Worm (Caenorhabditis elegans) whole organism, mixed stage, embryonic: ENCODE data around the gene W03C9.1.

Experiments
- M03D4.4 ChIP-seq: sonication (generic microtip); optimal IDR thresholded peaks from 2 replicates; lab custom pipeline; 2017; ENCODE audit warnings: mild to moderate bottlenecking, missing genetic modification characterization, missing compliant biosample characterization
- bed-3 ChIP-seq: fragments of 200-800 bp; sonication (Bioruptor generic); optimal IDR thresholded peaks from 3 replicates; lab custom pipeline; 2018; ENCODE audit warnings: mild to moderate bottlenecking, missing genetic modification characterization, moderate library complexity, missing compliant biosample characterization
- blmp-1 ChIP-seq: fragments of 150-350 bp; optimal IDR thresholded peaks from 2 replicates; lab custom pipeline; 2014; ENCODE audit warnings: missing biosample characterization, missing genetic modification characterization
- ceh-39 ChIP-seq: fragments of 150-350 bp; optimal IDR thresholded peaks from 2 replicates; lab custom pipeline; 2014; ENCODE audit warnings: missing biosample characterization, missing genetic modification characterization
- ceh-43 ChIP-seq: fragments of 200-800 bp; sonication (Bioruptor generic); optimal IDR thresholded peaks from 2 replicates; lab custom pipeline; 2018; ENCODE audit warnings: mild to moderate bottlenecking, missing genetic modification characterization, moderate library complexity, missing compliant biosample characterization
- ceh-83 ChIP-seq: fragments of 200-800 bp; sonication (Bioruptor generic); optimal IDR thresholded peaks from 2 replicates; lab custom pipeline; 2018; ENCODE audit warnings: mild to moderate bottlenecking, missing genetic modification characterization, missing compliant biosample characterization
- ces-1 ChIP-seq: fragments of 150-350 bp; optimal IDR thresholded peaks from 2 replicates; lab custom pipeline; 2014; ENCODE audit warnings: missing biosample characterization, missing genetic modification reagents, missing genetic modification characterization
- cnd-1 ChIP-seq: fragments of 200-800 bp; sonication (Bioruptor generic); optimal IDR thresholded peaks from 2 replicates; lab custom pipeline; 2018; ENCODE audit warnings: mild to moderate bottlenecking, missing genetic modification characterization, missing compliant biosample characterization
- elt-3 ChIP-seq: fragments of 150-350 bp; optimal IDR thresholded peaks from 2 replicates; lab custom pipeline; 2014; ENCODE audit warnings: missing biosample characterization, missing genetic modification characterization
- flh-1 ChIP-seq: fragments of 200-800 bp; sonication (Bioruptor generic); optimal IDR thresholded peaks from 2 replicates; lab custom pipeline; 2018; ENCODE audit warnings: mild to moderate bottlenecking, missing genetic modification characterization, moderate library complexity, missing compliant biosample characterization
- ham-2 ChIP-seq: fragments of 200-800 bp; sonication (Bioruptor generic); optimal IDR thresholded peaks from 2 replicates; lab custom pipeline; 2018; ENCODE audit warnings: mild to moderate bottlenecking, missing genetic modification characterization, missing compliant biosample characterization
- lin-13 ChIP-seq: fragments of 150-350 bp; optimal IDR thresholded peaks from 2 replicates; lab custom pipeline; 2014; ENCODE audit warnings: missing biosample characterization, missing genetic modification characterization
- lin-32 ChIP-seq: fragments of 200-800 bp; sonication (Bioruptor generic); optimal IDR thresholded peaks from 2 replicates; lab custom pipeline; 2018; ENCODE audit warnings: mild to moderate bottlenecking, missing genetic modification characterization, missing compliant biosample characterization
- lsy-2 ChIP-seq: fragments of 150-350 bp; optimal IDR thresholded peaks from 2 replicates; lab custom pipeline; 2014; ENCODE audit warnings: missing biosample characterization, missing genetic modification characterization
- mep-1 ChIP-seq: fragments of 150-350 bp; optimal IDR thresholded peaks from 2 replicates; lab custom pipeline; 2017; ENCODE audit warnings: missing biosample characterization, missing genetic modification reagents, missing genetic modification characterization, inconsistent platforms
- mls-2 ChIP-seq: sonication (generic microtip); optimal IDR thresholded peaks from 2 replicates; lab custom pipeline; 2016; ENCODE audit warnings: mild to moderate bottlenecking, missing genetic modification characterization, moderate library complexity, missing compliant biosample characterization
- nhr-12 ChIP-seq: fragments of 150-350 bp; optimal IDR thresholded peaks from 2 replicates; lab custom pipeline; 2014; ENCODE audit warnings: missing biosample characterization, missing genetic modification characterization
- nhr-2 ChIP-seq: fragments of 150-350 bp; optimal IDR thresholded peaks from 2 replicates; lab custom pipeline; 2014; ENCODE audit warnings: missing biosample characterization, missing genetic modification characterization
- nhr-237 ChIP-seq: fragments of 150-350 bp; optimal IDR thresholded peaks from 2 replicates; lab custom pipeline; 2014; ENCODE audit warnings: missing biosample characterization, missing genetic modification characterization
- nhr-28 ChIP-seq: fragments of 150-350 bp; optimal IDR thresholded peaks from 2 replicates; lab custom pipeline; 2014; ENCODE audit warnings: missing biosample characterization, missing genetic modification characterization
- nhr-76 ChIP-seq: sonication (generic microtip); optimal IDR thresholded peaks from 2 replicates; lab custom pipeline; 2017; ENCODE audit warnings: missing biosample characterization, missing genetic modification characterization
- pha-4 ChIP-seq: fragments of 150-350 bp; optimal IDR thresholded peaks from 2 replicates; lab custom pipeline; 2018; ENCODE audit warnings: missing biosample characterization, missing genetic modification reagents, missing genetic modification characterization
- sem-2 ChIP-seq: fragments of 200-800 bp; sonication (Bioruptor generic); optimal IDR thresholded peaks from 2 replicates; lab custom pipeline; 2018; ENCODE audit warnings: mild to moderate bottlenecking, missing genetic modification characterization, missing compliant biosample characterization
- sptf-1 ChIP-seq: sonication (generic microtip); optimal IDR thresholded peaks from 2 replicates; lab custom pipeline; 2017; ENCODE audit warnings: mild to moderate bottlenecking, missing genetic modification characterization, moderate library complexity, missing compliant biosample characterization
- tbx-8 ChIP-seq: fragments of 200-800 bp; sonication (Bioruptor generic); optimal IDR thresholded peaks from 2 replicates; lab custom pipeline; 2018; ENCODE audit warnings: mild to moderate bottlenecking, missing genetic modification characterization, moderate library complexity, missing compliant biosample characterization
- unc-120 ChIP-seq: sonication (generic microtip); optimal IDR thresholded peaks from 2 replicates; lab custom pipeline; 2017; ENCODE audit warnings: missing genetic modification characterization, missing compliant biosample characterization; ENCODE audit not compliant: poor library complexity, severe bottlenecking
- unc-39 ChIP-seq: fragments of 150-350 bp; optimal IDR thresholded peaks from 2 replicates; lab custom pipeline; 2014; ENCODE audit warnings: missing biosample characterization, missing genetic modification characterization
- unc-62 ChIP-seq: fragments of 150-350 bp; optimal IDR thresholded peaks from 2 replicates; lab custom pipeline; 2014; ENCODE audit warnings: missing biosample characterization, missing genetic modification reagents, missing genetic modification characterization
- zip-8 ChIP-seq: fragments of 150-350 bp; optimal IDR thresholded peaks from 2 replicates; lab custom pipeline; 2014; ENCODE audit warnings: missing biosample characterization, missing genetic modification characterization
- ztf-11 ChIP-seq: fragments of 150-350 bp; optimal IDR thresholded peaks from 2 replicates; lab custom pipeline; 2014; ENCODE audit warnings: missing biosample characterization, missing genetic modification characterization

Gene W03C9.1

ce11 chrII:11952963-11953362, 9.0 kb downstream of the W03C9.1 start:
- TF ChIP-seq ztf-11 (tag; lab: Kevin White, UChicago): no peak
- TF ChIP-seq blmp-1 (tag; lab: Kevin White, UChicago): no peak
- no peak for TF ChIP-seq nhr-76 (tag; lab: Kevin White, UChicago)
- TF ChIP-seq nhr-12 (tag; lab: Kevin White, UChicago): no peak
- no peak for TF ChIP-seq M03D4.4
- no peak for TF ChIP-seq lin-13 (tag; lab: Kevin White, UChicago)

- TF ChIP-seq flh-1 (no peak), elt-3 (tag; lab: Kevin White, UChicago) (no peak), lin-13 (tag; lab: Kevin White, UChicago) (no peak), nhr-12 (tag; lab: Kevin White, UChicago) (no peak), bed-3 (GFP tag; lab: Kevin White, UChicago) (no peak), blmp-1 (tag; lab: Kevin White, UChicago) (no peak), lsy-2 (no peak), pha-4 (tag; lab: Kevin White, UChicago) (no peak), nhr-237 (no peak), mls-2 (tag; lab: Kevin White, UChicago) (no peak), nhr-2 (tag; lab: Kevin White, UChicago) (no peak), ceh-83 (GFP tag; lab: Kevin White, UChicago) (no peak)
- TF ChIP-seq, all 35 proteins: peak for 0
These were observed 13.5 kb downstream of the W03C9.1 start, which contains the start of gene W03C9.8 for ce11 chrII:11948459-11948858. TSS of gene W03C9.8 (plus strand) at chrII:11948759.

- TF ChIP-seq blmp-1 (tag; lab: Kevin White, UChicago) (no peak), elt-3 (tag; lab: Kevin White, UChicago) (no peak), ceh-39 (tag; lab: Kevin White, UChicago) (no peak), nhr-12 (tag; lab: Kevin White, UChicago) (no peak), lin-32 (no peak)
These were observed 25.5 kb downstream of the W03C9.1 start for ce11 chrII:11936393-11936792.

ce11 chrII:11935266-11935665, 26.7 kb downstream of the W03C9.1 start, which contains the start of gene lin-29:
TSS of gene lin-29 (minus strand) at chrII:11935343.
- TF ChIP-seq nhr-76 (tag; lab: Kevin White, UChicago) (no peak), mls-2 (tag; lab: Kevin White, UChicago) (no peak), flh-1 (no peak), lin-32 (no peak), bed-3 (GFP tag; lab: Kevin White, UChicago) (no peak), ces-1 (GFP tag; lab: Kevin White, UChicago) (no peak), elt-3 (tag; lab: Kevin White, UChicago) (no peak), unc-62 (no peak), nhr-237 (no peak), tbx-8 (no peak), ceh-39 (tag; lab: Kevin White, UChicago) (no peak), sem-2 (GFP tag; lab: Kevin White, UChicago) (no peak), pha-4 (tag; lab: Kevin White, UChicago) (no peak), cnd-1 (no peak)

- TF ChIP-seq bed-3 (GFP tag; lab: Kevin White, UChicago) (no peak), sem-2 (GFP tag; lab: Kevin White, UChicago) (no peak), lsy-2 (no peak), ztf-11 (tag; lab: Kevin White, UChicago) (no peak), zip-8 (tag; lab: Kevin White, UChicago) (no peak), flh-1 (no peak), nhr-76 (tag; lab: Kevin White, UChicago) (no peak), unc-39 (no peak), nhr-2 (tag; lab: Kevin White, UChicago) (no peak), ceh-43 (no peak), elt-3 (tag; lab: Kevin White, UChicago) (no peak), ces-1 (GFP tag; lab: Kevin White, UChicago) (no peak), ceh-39 (tag; lab: Kevin White, UChicago) (no peak), mep-1 (tag; lab: Kevin White, UChicago) (no peak), ham-2 (GFP tag; lab: Kevin White, UChicago) (no peak)
These were observed 31.8 kb downstream of the W03C9.1 start for ce11 chrII:11930132-11930531.

- no peak for TF ChIP-seq mep-1 (tag; lab: Kevin White, UChicago)
- no peak for TF ChIP-seq ham-2 (GFP tag; lab: Kevin White, UChicago)
- TF ChIP-seq ceh-83 (GFP tag; lab: Kevin White, UChicago): no peak
- TF ChIP-seq nhr-28: no peak
- no peak for TF ChIP-seq ceh-39 (tag; lab: Kevin White, UChicago)
- TF ChIP-seq ceh-43: no peak
- TF ChIP-seq M03D4.4: no peak
- no peak for TF ChIP-seq unc-120
- TF ChIP-seq blmp-1 (tag; lab: Kevin White, UChicago): no peak
- TF ChIP-seq lin-32: no peak
- no peak for TF ChIP-seq nhr-76 (tag; lab: Kevin White, UChicago)
- TF ChIP-seq nhr-237: no peak
- no peak for TF ChIP-seq sptf-1 (tag; lab: Kevin White, UChicago)
These were observed 33.2 kb downstream of the W03C9.1 start for ce11 chrII:11928752-11929151.
